Fruit fly (Drosophila melanogaster): ENCODE measurements around the gene CG10513.

- no peak for TF ChIP-seq Clk (GFP tag; optimal IDR thresholded peaks at IDR 0.05)
- no peak for TF ChIP-seq bab1 (GFP tag; optimal IDR thresholded peaks at IDR 0.05)
- no peak for TF ChIP-seq toe (GFP tag; optimal IDR thresholded peaks at IDR 0.05)
- no peak for TF ChIP-seq CG1620 (GFP tag; optimal IDR thresholded peaks at IDR 0.05)
- no peak for TF ChIP-seq Mnt (GFP tag; optimal IDR thresholded peaks at IDR 0.05)
- no peak for TF ChIP-seq CG33017 (tag; optimal IDR thresholded peaks at IDR 0.05)
- peak; percentile 20 for TF ChIP-seq cic (GFP tag; optimal IDR thresholded peaks at IDR 0.05)
- TF ChIP-seq kay (GFP tag; ENCODE audit: borderline replicate concordance) = peak; percentile 73
- TF ChIP-seq CG5204 (GFP tag; optimal IDR thresholded peaks at IDR 0.05) = no peak
- no peak for TF ChIP-seq Crg-1 (GFP tag; optimal IDR thresholded peaks at IDR 0.05)
- no peak for TF ChIP-seq CG7045 (GFP tag; optimal IDR thresholded peaks at IDR 0.05)
- TF ChIP-seq tj (GFP tag; optimal IDR thresholded peaks at IDR 0.05) = no peak
- no peak for TF ChIP-seq ovo (GFP tag; optimal IDR thresholded peaks at IDR 0.05)
- TF ChIP-seq CG11617 (GFP tag; optimal IDR thresholded peaks at IDR 0.05) = no peak
Observed at dm6 chr3R:25316016-25316415, 39.0 kb upstream of the CG10513 start, which contains the start of gene CG10559.

Data from whole organism, adult.